Worm (Caenorhabditis elegans) whole organism, young adult: ENCODE results near the gene K12H6.2.
A peak's percentile ranks its signal among the peaks of the same experiment; 100 is the strongest.

Experiments
- B0019.2 ChIP-seq: fragments of 200-800 bp; sonication (Bioruptor generic); conservative IDR thresholded peaks from 2 replicates; pipeline ENCODE4 v1.3.6; 2022; ENCODE audit warnings: missing genetic modification reagents, missing genetic modification characterization, missing compliant biosample characterization
- B0035.1 ChIP-seq: sonication (generic microtip); optimal IDR thresholded peaks from 2 replicates; lab custom pipeline; 2016; ENCODE audit warnings: missing genetic modification characterization, mild to moderate bottlenecking, missing compliant biosample characterization, missing genotype, missing genetic modification reagents
- B0261.1 ChIP-seq: sonication (generic microtip); optimal IDR thresholded peaks from 2 replicates; lab custom pipeline; 2016; ENCODE audit warnings: mild to moderate bottlenecking, missing genetic modification characterization, moderate library complexity, missing compliant biosample characterization
- B0336.3 ChIP-seq: fragments of 200-800 bp; sonication (Bioruptor generic); IDR thresholded peaks from 2 replicates; pipeline ENCODE4 v1.3.6; 2022; ENCODE audit warnings: missing genetic modification characterization, missing compliant biosample characterization
- C06A6.2 ChIP-seq: fragments of 200-800 bp; sonication (Bioruptor generic); conservative IDR thresholded peaks from 2 replicates; pipeline ENCODE4 v1.3.6; 2022; ENCODE audit warnings: missing genetic modification characterization, missing compliant biosample characterization
- C17E4.6 ChIP-seq: fragments of 200-800 bp; sonication (Bioruptor generic); IDR thresholded peaks from 2 replicates; pipeline ENCODE4 v1.3.6; 2022; ENCODE audit warnings: missing genetic modification reagents, missing genetic modification characterization, missing compliant biosample characterization
- F23B12.7 ChIP-seq: sonication (generic microtip); optimal IDR thresholded peaks from 2 replicates; lab custom pipeline; 2017; ENCODE audit warnings: missing genetic modification characterization, mild to moderate bottlenecking, missing compliant biosample characterization, antibody characterized with exemption, moderate library complexity; ENCODE audit not compliant: insufficient read depth
- F52B5.7 ChIP-seq: sonication (generic microtip); optimal IDR thresholded peaks from 2 replicates; lab custom pipeline; 2016; ENCODE audit warnings: mild to moderate bottlenecking, missing genetic modification characterization, missing compliant biosample characterization
- F57A8.1 ChIP-seq: fragments of 200-800 bp; sonication (Bioruptor generic); optimal IDR thresholded peaks from 2 replicates; lab custom pipeline; 2018; ENCODE audit warnings: mild to moderate bottlenecking, missing genetic modification characterization, moderate library complexity, missing compliant biosample characterization
- K11D2.4 ChIP-seq: fragments of 200-800 bp; sonication (Bioruptor generic); IDR thresholded peaks from 2 replicates; pipeline ENCODE4 v1.3.6; 2022; ENCODE audit warnings: missing genetic modification reagents, missing genetic modification characterization, missing compliant biosample characterization
- Y53G8AR.9 ChIP-seq: fragments of 200-800 bp; sonication (Bioruptor generic); conservative IDR thresholded peaks from 2 replicates; pipeline ENCODE4 v1.3.6; 2022; ENCODE audit warnings: missing genetic modification reagents, missing genetic modification characterization, missing compliant biosample characterization
- Y56A3A.18 ChIP-seq: fragments of 200-800 bp; sonication (Bioruptor generic); IDR thresholded peaks from 2 replicates; pipeline ENCODE4 v1.3.6; 2022; ENCODE audit warnings: missing genetic modification reagents, missing genetic modification characterization, missing compliant biosample characterization
- attf-3 ChIP-seq: fragments of 200-800 bp; sonication (Bioruptor generic); conservative IDR thresholded peaks from 2 replicates; pipeline ENCODE4 v1.3.6; 2022; ENCODE audit warnings: missing genetic modification reagents, missing genetic modification characterization, missing compliant biosample characterization
- bed-1 ChIP-seq: fragments of 200-800 bp; sonication (Bioruptor generic); IDR thresholded peaks from 2 replicates; pipeline ENCODE4 v1.3.6; 2022; ENCODE audit warnings: missing genetic modification reagents, missing genetic modification characterization, missing compliant biosample characterization
- bed-2 ChIP-seq: fragments of 200-800 bp; sonication (Bioruptor generic); IDR thresholded peaks from 2 replicates; pipeline ENCODE4 v1.3.6; 2022; ENCODE audit warnings: missing genetic modification reagents, missing genetic modification characterization, missing compliant biosample characterization
- cebp-1 ChIP-seq, 2 experiments: fragments of 200-800 bp in 1 of 2; sonication (Bioruptor generic) in 1 of 2; sonication (generic microtip) in 1 of 2; IDR thresholded peaks in 1 of 2; optimal IDR thresholded peaks in 1 of 2; 2 replicates each; pipeline versions ENCODE4 v1.3.6 to Lab custom; 2017 to 2022; ENCODE audit warnings: missing compliant biosample characterization in 2 of 2, missing genetic modification characterization in 2 of 2, mild to moderate bottlenecking in 1 of 2, missing genetic modification reagents in 1 of 2, moderate library complexity in 1 of 2
- cebp-2 ChIP-seq: fragments of 200-800 bp; sonication (Bioruptor generic); IDR thresholded peaks from 2 replicates; pipeline ENCODE4 v1.3.6; 2022; ENCODE audit warnings: missing genetic modification characterization, missing compliant biosample characterization
- ceh-100 ChIP-seq: fragments of 200-800 bp; sonication (Bioruptor generic); IDR thresholded peaks from 2 replicates; pipeline ENCODE4 v1.3.6; 2022; ENCODE audit warnings: missing genetic modification reagents, missing genetic modification characterization, missing compliant biosample characterization
- ceh-40 ChIP-seq: fragments of 200-800 bp; sonication (Bioruptor generic); IDR thresholded peaks from 2 replicates; pipeline ENCODE4 v1.3.6; 2022; ENCODE audit warnings: missing genetic modification characterization, missing compliant biosample characterization
- die-1 ChIP-seq: sonication (generic microtip); optimal IDR thresholded peaks from 2 replicates; lab custom pipeline; 2016; ENCODE audit warnings: missing genotype, mild to moderate bottlenecking, missing genetic modification characterization, missing compliant biosample characterization
- ekl-4 ChIP-seq: fragments of 200-800 bp; sonication (Bioruptor generic); IDR thresholded peaks from 2 replicates; pipeline ENCODE4 v1.3.6; 2022; ENCODE audit warnings: missing genetic modification reagents, missing genetic modification characterization, missing compliant biosample characterization
- ets-4 ChIP-seq: fragments of 200-800 bp; sonication (Bioruptor generic); optimal IDR thresholded peaks from 2 replicates; lab custom pipeline; 2018; ENCODE audit warnings: mild to moderate bottlenecking, missing genetic modification characterization, missing compliant biosample characterization
- fkh-3 ChIP-seq: sonication (generic microtip); optimal IDR thresholded peaks from 2 replicates; lab custom pipeline; 2016; ENCODE audit warnings: mild to moderate bottlenecking, missing genetic modification characterization, missing compliant biosample characterization
- him-1 ChIP-seq: sonication (generic microtip); optimal IDR thresholded peaks from 2 replicates; lab custom pipeline; 2016; ENCODE audit warnings: missing genotype, missing genetic modification reagents, missing genetic modification characterization, missing compliant biosample characterization
- hlh-12 ChIP-seq: sonication (generic microtip); optimal IDR thresholded peaks from 2 replicates; lab custom pipeline; 2016; ENCODE audit warnings: missing genetic modification characterization, missing compliant biosample characterization
- hmg-20 ChIP-seq: fragments of 200-800 bp; sonication (Bioruptor generic); IDR thresholded peaks from 2 replicates; pipeline ENCODE4 v1.3.6; 2022; ENCODE audit warnings: missing genetic modification reagents, missing genetic modification characterization, missing compliant biosample characterization
- hsf-1 ChIP-seq: fragments of 200-800 bp; sonication (Bioruptor generic); IDR thresholded peaks from 2 replicates; pipeline ENCODE4 v1.3.6; 2022; ENCODE audit warnings: missing genetic modification reagents, missing genetic modification characterization, missing compliant biosample characterization
- let-526 ChIP-seq: fragments of 200-800 bp; sonication (Bioruptor generic); IDR thresholded peaks from 2 replicates; pipeline ENCODE4 v1.3.6; 2022; ENCODE audit warnings: missing genetic modification reagents, missing genetic modification characterization, missing compliant biosample characterization
- let-607 ChIP-seq, 2 experiments: fragments of 200-800 bp in 1 of 2; sonication (Bioruptor generic) in 1 of 2; sonication (generic microtip) in 1 of 2; optimal IDR thresholded peaks; 2 replicates each; lab custom pipeline; 2016 to 2018; ENCODE audit warnings: mild to moderate bottlenecking in 2 of 2, missing compliant biosample characterization in 2 of 2, missing genetic modification characterization in 2 of 2, moderate library complexity in 2 of 2, missing genotype in 1 of 2
- lsl-1 ChIP-seq: fragments of 200-800 bp; sonication (Bioruptor generic); optimal IDR thresholded peaks from 2 replicates; lab custom pipeline; 2018; ENCODE audit warnings: mild to moderate bottlenecking, missing genetic modification characterization, moderate library complexity, missing compliant biosample characterization
- madf-3 ChIP-seq: fragments of 200-800 bp; sonication (Bioruptor generic); IDR thresholded peaks from 2 replicates; pipeline ENCODE4 v1.3.6; 2022; ENCODE audit warnings: missing genetic modification reagents, missing genetic modification characterization, missing compliant biosample characterization
- mcd-1 ChIP-seq: fragments of 200-800 bp; sonication (Bioruptor generic); IDR thresholded peaks from 2 replicates; pipeline ENCODE4 v1.3.6; 2022; ENCODE audit warnings: missing genetic modification reagents, missing genetic modification characterization, missing compliant biosample characterization
- mxl-1 ChIP-seq: sonication (generic microtip); optimal IDR thresholded peaks from 2 replicates; lab custom pipeline; 2016; ENCODE audit warnings: missing genetic modification characterization, missing compliant biosample characterization
- pha-4 ChIP-seq: fragments of 150-350 bp; sonication (generic microtip); optimal IDR thresholded peaks from 2 replicates; lab custom pipeline; 2014; ENCODE audit warnings: missing biosample characterization, missing genetic modification reagents, missing genetic modification characterization
- sdz-38 ChIP-seq: sonication (generic microtip); optimal IDR thresholded peaks from 2 replicates; lab custom pipeline; 2016; ENCODE audit warnings: missing genotype, missing genetic modification characterization, missing compliant biosample characterization
- snpc-1.1 ChIP-seq: sonication (generic microtip); optimal IDR thresholded peaks from 2 replicates; lab custom pipeline; 2017; ENCODE audit warnings: missing genetic modification characterization, mild to moderate bottlenecking, missing compliant biosample characterization, antibody characterized with exemption, moderate library complexity, missing genotype, missing genetic modification reagents; ENCODE audit not compliant: insufficient read depth
- snpc-3.4 ChIP-seq: sonication (generic microtip); optimal IDR thresholded peaks from 2 replicates; lab custom pipeline; 2017; ENCODE audit warnings: missing genetic modification characterization, mild to moderate bottlenecking, missing compliant biosample characterization, antibody characterized with exemption, moderate library complexity, missing genotype, missing genetic modification reagents
- snpc-4 ChIP-seq, 5 experiments: fragments of 150-350 bp in 1 of 5; sonication (generic microtip) in 4 of 5; optimal IDR thresholded peaks; 2 replicates each; lab custom pipeline; 2014 to 2018; ENCODE audit warnings: missing genetic modification characterization in 5 of 5, missing biosample characterization in 3 of 5, antibody characterized with exemption in 2 of 5, mild to moderate bottlenecking in 2 of 5, missing compliant biosample characterization in 2 of 5, missing genotype in 2 of 5, moderate library complexity in 2 of 5, missing genetic modification reagents in 1 of 5
- tbp1 ChIP-seq: fragments of 200-800 bp; sonication (Bioruptor generic); optimal IDR thresholded peaks from 2 replicates; lab custom pipeline; 2018; ENCODE audit warnings: mild to moderate bottlenecking, missing genetic modification characterization, missing compliant biosample characterization
- tlf-1 ChIP-seq: fragments of 200-800 bp; sonication (Bioruptor generic); optimal IDR thresholded peaks from 2 replicates; lab custom pipeline; 2018; ENCODE audit warnings: mild to moderate bottlenecking, missing genetic modification characterization, missing compliant biosample characterization
- ztf-28 ChIP-seq: fragments of 200-800 bp; sonication (Bioruptor generic); IDR thresholded peaks from 2 replicates; pipeline ENCODE4 v1.3.6; 2022; ENCODE audit warnings: missing genetic modification reagents, missing genetic modification characterization, missing compliant biosample characterization

K12H6.2 gene

DNA sequence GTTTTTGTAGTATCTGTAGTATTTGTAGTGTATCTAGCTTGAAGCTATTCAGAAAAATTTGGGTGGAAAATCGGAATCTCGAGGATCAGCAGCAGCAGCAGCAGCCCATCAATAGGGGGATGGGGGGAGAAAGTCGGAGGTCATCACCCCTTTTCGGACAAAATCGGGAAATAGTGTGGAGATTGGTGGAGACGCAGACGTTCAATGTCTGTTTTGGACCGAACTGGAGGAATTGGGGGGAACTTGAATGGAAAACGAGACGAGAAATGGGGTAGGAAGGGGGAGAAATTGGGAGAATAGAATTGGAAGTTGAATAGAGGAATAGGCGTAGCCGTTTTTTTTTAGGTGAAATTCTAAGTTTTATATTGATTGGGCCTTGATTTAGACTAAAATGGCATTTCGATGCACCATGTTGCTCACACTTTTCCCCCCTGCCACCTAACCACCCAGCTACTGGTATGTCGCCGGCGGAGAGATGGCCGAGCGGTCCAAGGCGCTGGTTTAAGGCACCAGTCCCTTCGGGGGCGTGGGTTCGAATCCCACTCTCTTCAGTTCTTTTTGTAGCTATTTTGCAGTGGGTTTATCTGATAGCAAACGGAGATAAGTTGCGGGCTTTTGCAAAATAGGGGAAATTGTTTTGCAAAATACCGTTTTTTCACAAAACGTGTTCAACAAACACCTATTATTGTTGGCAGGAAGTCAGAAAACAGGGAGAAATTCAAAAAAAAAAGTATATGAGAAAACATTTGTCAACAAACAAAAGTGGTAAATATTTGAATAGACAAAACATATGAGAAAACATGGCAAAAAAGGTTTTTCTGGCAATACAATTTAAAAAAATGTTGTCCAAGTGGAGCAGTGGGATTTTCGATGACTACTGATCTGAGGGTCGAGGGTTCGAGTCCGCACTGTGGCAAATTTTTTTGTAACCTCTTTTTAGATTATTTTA lies 44.8 kb upstream of the K12H6.2 start (continued):
- TF ChIP-seq snpc-3.4 (no peak), cebp-1 (GFP tag; IDR thresholded peaks at IDR 0.05; lab: Robert Waterston, UW) (no peak), cebp-1 (tag; optimal IDR thresholded peaks at IDR 0.05; lab: Kevin White, UChicago) (peak; percentile 50), hsf-1 (no peak), snpc-4 (GFP tag; optimal IDR thresholded peaks at IDR 0.05; lab: Kevin White, UChicago) (peak; percentile 41), snpc-4 (tag; optimal IDR thresholded peaks at IDR 0.05; lab: Kevin White, UChicago) (peak in 3 of 4 experiments; percentile 31 to 60 (median 33)), lsl-1 (GFP tag; lab: Kevin White, UChicago) (peak; percentile 33), B0261.1 (tag; lab: Kevin White, UChicago) (peak; percentile 83), C17E4.6 (GFP tag; lab: Robert Waterston, UW) (0 out of 2 replicates have a peak, but pooled peaks have one; percentile 12), K11D2.4 (GFP tag; lab: Robert Waterston, UW) (no peak), B0019.2 (GFP tag; lab: Robert Waterston, UW) (no peak), ekl-4 (peak; percentile 35; the same call in 1 of the 2 replicates), die-1 (peak; percentile 69), F57A8.1 (GFP tag; lab: Kevin White, UChicago) (no peak), mcd-1 (GFP tag; lab: Robert Waterston, UW) (peak; percentile 35; the same call in 1 of the 2 replicates), cebp-2 (GFP tag; lab: Robert Waterston, UW) (peak; percentile 83; the same call in 1 of the 2 replicates), B0336.3 (GFP tag; lab: Robert Waterston, UW) (peak; percentile 46; the same call in 1 of the 2 replicates), pha-4 (no peak), attf-3 (no peak), Y53G8AR.9 (GFP tag; lab: Robert Waterston, UW) (no peak), madf-3 (no peak), let-607 (tag; optimal IDR thresholded peaks at IDR 0.05; lab: Kevin White, UChicago) (no peak), hmg-20 (GFP tag; lab: Robert Waterston, UW) (no peak), sdz-38 (tag; lab: Kevin White, UChicago) (no peak), tbp1 (GFP tag; lab: Kevin White, UChicago) (peak; percentile 91), let-526 (GFP tag; lab: Robert Waterston, UW) (peak; percentile 73; the same call in 1 of the 2 replicates), bed-2 (GFP tag; lab: Robert Waterston, UW) (no peak), hlh-12 (tag; lab: Kevin White, UChicago) (no peak), F52B5.7 (tag; lab: Kevin White, UChicago) (no peak), him-1 (peak; percentile 75), tlf-1 (GFP tag; lab: Kevin White, UChicago) (no peak)
- TF ChIP-seq, all 124 proteins: peak for 36

DNA sequence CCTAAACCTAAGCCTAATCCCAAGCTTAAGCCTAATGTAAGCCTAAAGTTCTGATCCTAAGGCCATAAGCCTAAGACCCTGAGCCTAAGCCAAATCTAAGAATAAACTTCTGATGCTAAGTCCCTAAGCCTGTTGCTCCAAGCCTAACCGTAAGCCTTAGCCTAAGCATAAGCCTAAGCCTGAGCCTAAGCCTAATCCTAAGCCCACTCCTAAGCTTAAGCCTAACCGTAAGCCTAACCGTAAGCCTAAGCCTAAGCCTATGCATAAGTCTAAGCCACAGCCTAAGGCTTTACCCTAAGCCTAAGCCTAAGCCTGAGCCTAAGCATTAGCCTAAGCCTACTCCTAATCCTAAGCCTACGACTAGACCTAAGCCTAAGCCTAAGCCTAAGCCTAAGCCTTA lies 44.0 kb upstream of the K12H6.2 start:
- TF ChIP-seq snpc-4 (GFP tag; optimal IDR thresholded peaks at IDR 0.05; lab: Kevin White, UChicago) (no peak), snpc-4 (tag; optimal IDR thresholded peaks at IDR 0.05; lab: Kevin White, UChicago) (no peak), mxl-1 (tag; lab: Kevin White, UChicago) (no peak), ceh-100 (no peak), ceh-40 (GFP tag; lab: Robert Waterston, UW) (no peak), ets-4 (no peak), snpc-3.4 (no peak), bed-1 (no peak), mcd-1 (GFP tag; lab: Robert Waterston, UW) (no peak), B0035.1 (tag; lab: Kevin White, UChicago) (no peak), attf-3 (no peak), snpc-1.1 (tag; lab: Kevin White, UChicago) (no peak), F23B12.7 (tag; lab: Kevin White, UChicago) (no peak), C06A6.2 (GFP tag; lab: Robert Waterston, UW) (no peak), ztf-28 (GFP tag; lab: Robert Waterston, UW) (no peak), tbp1 (GFP tag; lab: Kevin White, UChicago) (no peak), Y56A3A.18 (GFP tag; lab: Robert Waterston, UW) (no peak), fkh-3 (tag; lab: Kevin White, UChicago) (no peak), let-607 (tag; optimal IDR thresholded peaks at IDR 0.05; lab: Kevin White, UChicago) (no peak)
